Fruit fly (Drosophila melanogaster) whole organism, wandering third instar larva: ENCODE measurements around the gene GluRIIB.

Experiments
- CG32264 ChIP-seq: fragments of 200-800 bp; sonication (Bioruptor generic); optimal IDR thresholded peaks from 2 replicates; lab custom pipeline; 2016; ENCODE audit warnings: missing biosample characterization, missing genetic modification characterization
- CrebA ChIP-seq: fragments of 200-800 bp; sonication (Bioruptor generic); optimal IDR thresholded peaks from 2 replicates; lab custom pipeline; 2016; ENCODE audit warnings: missing biosample characterization, mild to moderate bottlenecking, missing genetic modification characterization, borderline replicate concordance
- Dfd ChIP-seq: fragments of >200 bp; optimal IDR thresholded peaks from 2 replicates; lab custom pipeline; 2017; ENCODE audit warnings: missing biosample characterization, missing genetic modification characterization
- Dif ChIP-seq: fragments of 200-275, 200-300 bp; sonication (Bioruptor generic); optimal IDR thresholded peaks from 2 replicates; lab custom pipeline; 2018; ENCODE audit warnings: missing biosample characterization, missing genetic modification characterization; ENCODE audit not compliant: partially characterized antibody
- GATAd ChIP-seq: sonication (Bioruptor generic); optimal IDR thresholded peaks from 2 replicates; lab custom pipeline; 2016; ENCODE audit warnings: missing biosample characterization, missing genetic modification characterization
- HLH106 ChIP-seq: fragments of 200-800 bp; optimal IDR thresholded peaks from 3 replicates; lab custom pipeline; 2019; ENCODE audit warnings: missing biosample characterization, mild to moderate bottlenecking, missing genetic modification characterization, moderate library complexity
- Hnf4 ChIP-seq: fragments of 200-800 bp; sonication (Bioruptor generic); optimal IDR thresholded peaks from 2 replicates; lab custom pipeline; 2016; ENCODE audit warnings: missing biosample characterization, mild to moderate bottlenecking, missing genetic modification characterization
- Hr78 ChIP-seq: fragments of >200 bp; optimal IDR thresholded peaks from 2 replicates; lab custom pipeline; 2017; ENCODE audit warnings: missing biosample characterization, missing genetic modification characterization
- Hr83 ChIP-seq: fragments of 200-300 bp; sonication (Bioruptor generic); optimal IDR thresholded peaks from 2 replicates; lab custom pipeline; 2016; ENCODE audit warnings: missing biosample characterization, mild to moderate bottlenecking, missing genetic modification characterization, moderate library complexity; ENCODE audit not compliant: poor library complexity, severe bottlenecking
- Jra ChIP-seq: sonication (Bioruptor generic); optimal IDR thresholded peaks from 2 replicates; lab custom pipeline; 2016; ENCODE audit warnings: missing biosample characterization, missing genetic modification characterization
- Mio ChIP-seq: sonication (Bioruptor generic); optimal IDR thresholded peaks from 2 replicates; lab custom pipeline; 2016; ENCODE audit warnings: missing biosample characterization, missing genetic modification characterization
- Myc ChIP-seq: fragments of >200 bp; optimal IDR thresholded peaks from 2 replicates; lab custom pipeline; 2017
- N ChIP-seq: fragments of >200 bp; optimal IDR thresholded peaks from 2 replicates; lab custom pipeline; 2018; ENCODE audit warnings: missing biosample characterization, missing external identifiers, missing genetic modification characterization
- OdsH ChIP-seq: fragments of 200-800 bp; sonication (Bioruptor generic); optimal IDR thresholded peaks from 2 replicates; lab custom pipeline; 2016; ENCODE audit warnings: missing biosample characterization, mild to moderate bottlenecking, missing genetic modification characterization
- Rel ChIP-seq, 2 experiments: fragments of 200-800 bp; sonication (Bioruptor generic) in 1 of 2; optimal IDR thresholded peaks; 2 replicates in 1 of 2; 3 replicates in 1 of 2; lab custom pipeline; 2016 to 2019; ENCODE audit warnings: mild to moderate bottlenecking in 2 of 2, missing biosample characterization in 2 of 2, missing genetic modification characterization in 2 of 2, moderate library complexity in 1 of 2
- Sp1 ChIP-seq: fragments of 200-800 bp; sonication (Bioruptor generic); optimal IDR thresholded peaks from 3 replicates; lab custom pipeline; 2019; ENCODE audit warnings: missing biosample characterization, mild to moderate bottlenecking, missing genetic modification characterization, moderate library complexity
- br ChIP-seq: fragments of 200-800 bp; sonication (Bioruptor generic); optimal IDR thresholded peaks from 2 replicates; lab custom pipeline; 2016; ENCODE audit warnings: missing biosample characterization, missing genetic modification characterization
- brk ChIP-seq: fragments of 200-800 bp; sonication (Bioruptor generic); optimal IDR thresholded peaks from 2 replicates; lab custom pipeline; 2016; ENCODE audit warnings: missing biosample characterization, mild to moderate bottlenecking, missing genetic modification characterization
- dl ChIP-seq, 2 experiments: fragments of 175-275, 200-275 bp in 1 of 2; fragments of 200-275 bp in 1 of 2; sonication (Bioruptor generic); optimal IDR thresholded peaks; lab custom pipeline; 2018; ENCODE audit warnings: mild to moderate bottlenecking in 2 of 2, missing biosample characterization in 2 of 2, missing genetic modification characterization in 2 of 2, moderate library complexity in 2 of 2; ENCODE audit not compliant: partially characterized antibody in 2 of 2, insufficient read depth in 1 of 2
- dmrt93B ChIP-seq: fragments of 200-800 bp; sonication (Bioruptor generic); optimal IDR thresholded peaks from 2 replicates; lab custom pipeline; 2018; ENCODE audit warnings: missing biosample characterization, mild to moderate bottlenecking, missing genetic modification characterization
- dsf ChIP-seq: sonication (Bioruptor generic); optimal IDR thresholded peaks from 2 replicates; lab custom pipeline; 2016; ENCODE audit warnings: missing biosample characterization, missing genetic modification characterization, borderline replicate concordance
- ey ChIP-seq: fragments of 200-800 bp; sonication (Bioruptor generic); optimal IDR thresholded peaks from 2 replicates; lab custom pipeline; 2016; ENCODE audit warnings: missing biosample characterization, missing genetic modification characterization
- foxo ChIP-seq, 2 experiments: fragments of 200-800 bp; sonication (Bioruptor generic); optimal IDR thresholded peaks; 2 replicates in 1 of 2; 3 replicates in 1 of 2; lab custom pipeline; 2016 to 2017; ENCODE audit warnings: missing biosample characterization in 2 of 2, missing genetic modification characterization in 2 of 2
- h ChIP-seq: fragments of 200-800 bp; sonication (Bioruptor generic); optimal IDR thresholded peaks from 3 replicates; lab custom pipeline; 2016; ENCODE audit warnings: missing biosample characterization, mild to moderate bottlenecking, missing genetic modification characterization
- lola ChIP-seq: fragments of >200 bp; optimal IDR thresholded peaks from 2 replicates; lab custom pipeline; 2017; ENCODE audit warnings: missing biosample characterization, missing genetic modification characterization
- pan ChIP-seq: fragments of >200 bp; optimal IDR thresholded peaks from 2 replicates; lab custom pipeline; 2017
- psq ChIP-seq: fragments of 200-800 bp; sonication (Bioruptor generic); optimal IDR thresholded peaks from 3 replicates; lab custom pipeline; 2017; ENCODE audit warnings: missing biosample characterization, mild to moderate bottlenecking, missing genetic modification characterization, moderate library complexity
- rgr ChIP-seq: fragments of 200-800 bp; sonication (Bioruptor generic); optimal IDR thresholded peaks from 3 replicates; lab custom pipeline; 2016; ENCODE audit warnings: missing biosample characterization, mild to moderate bottlenecking, missing genetic modification characterization
- tai ChIP-seq: sonication (Bioruptor generic); optimal IDR thresholded peaks from 2 replicates; lab custom pipeline; 2016; ENCODE audit warnings: missing biosample characterization, missing genetic modification characterization
- usp ChIP-seq: fragments of >200 bp; optimal IDR thresholded peaks from 2 replicates; lab custom pipeline; 2017; ENCODE audit warnings: missing biosample characterization, missing genetic modification characterization

GluRIIB gene

dm6 chr2L:5541935-5542685, 17.0 kb upstream of the GluRIIB start, which contains the start of the genes Hel25E and Lam:
Gene Hel25E (minus strand): TSS chr2L:5542314.
Gene Lam (plus strand): TSS chr2L:5542480.
- TF ChIP-seq dsf (GFP tag; lab: Kevin White, UChicago) (no peak), Hr78 (GFP tag; lab: Kevin White, UChicago) (no peak), psq (GFP tag; lab: Kevin White, UChicago) (no peak), foxo (GFP tag; optimal IDR thresholded peaks at IDR 0.05; lab: Kevin White, UChicago) (no peak), pan (lab: Kevin White, UChicago) (no peak), brk (GFP tag; lab: Kevin White, UChicago) (no peak), CrebA (GFP tag; lab: Kevin White, UChicago) (no peak)
- TF ChIP-seq, all 38 proteins: peak for 0

dm6 chr2L:5542944-5543515, 16.1 kb upstream of the GluRIIB start:
- TF ChIP-seq GATAd (GFP tag; lab: Kevin White, UChicago) (no peak), OdsH (GFP tag; lab: Kevin White, UChicago) (peak; percentile 45), h (GFP tag; lab: Kevin White, UChicago) (peak; percentile 56), dsf (GFP tag; lab: Kevin White, UChicago) (no peak), psq (GFP tag; lab: Kevin White, UChicago) (peak; percentile 77), tai (GFP tag; lab: Kevin White, UChicago) (no peak), CrebA (GFP tag; lab: Kevin White, UChicago) (no peak), Jra (GFP tag; lab: Kevin White, UChicago) (no peak), ey (peak; percentile 40), foxo (GFP tag; optimal IDR thresholded peaks at IDR 0.05; lab: Kevin White, UChicago) (peak; percentile 14 to 68), lola (GFP tag; lab: Kevin White, UChicago) (no peak), rgr (GFP tag; lab: Kevin White, UChicago) (peak; percentile 57), HLH106 (tag; lab: Kevin White, UChicago) (peak; percentile 37), N (GFP tag; lab: Kevin White, UChicago) (no peak), Hnf4 (GFP tag; lab: Kevin White, UChicago) (no peak), br (GFP tag; lab: Kevin White, UChicago) (peak; percentile 7), CG32264 (GFP tag; lab: Kevin White, UChicago) (no peak), usp (GFP tag; lab: Kevin White, UChicago) (no peak), Dfd (GFP tag; lab: Kevin White, UChicago) (peak; percentile 98), dmrt93B (GFP tag; lab: Kevin White, UChicago) (no peak), Myc (lab: Kevin White, UChicago) (peak; percentile 4), Hr83 (peak; percentile 43), Mio (GFP tag; lab: Kevin White, UChicago) (no peak), dl (GFP tag; optimal IDR thresholded peaks at IDR 0.05; lab: Kevin White, UChicago; ENCODE audit: insufficient read depth in 1 of 2, partially characterized antibody in 2 of 2) (peak in 1 of 2 experiments; percentile 0), Sp1 (GFP tag; lab: Kevin White, UChicago) (peak; percentile 19), Dif (GFP tag; lab: Kevin White, UChicago) (peak; percentile 81), Rel (GFP tag; optimal IDR thresholded peaks at IDR 0.05; lab: Kevin White, UChicago) (no peak), Rel (tag; optimal IDR thresholded peaks at IDR 0.05; lab: Kevin White, UChicago) (peak; percentile 3)

- TF ChIP-seq Mio (GFP tag; lab: Kevin White, UChicago) (no peak), Rel (GFP tag; optimal IDR thresholded peaks at IDR 0.05; lab: Kevin White, UChicago) (no peak), Rel (tag; optimal IDR thresholded peaks at IDR 0.05; lab: Kevin White, UChicago) (peak; percentile 41), foxo (GFP tag; optimal IDR thresholded peaks at IDR 0.05; lab: Kevin White, UChicago) (no peak), Dfd (GFP tag; lab: Kevin White, UChicago) (no peak)
Observed at dm6 chr2L:5546207-5546517, 13.0 kb upstream of the GluRIIB start.
